Worm (Caenorhabditis elegans) whole organism, young adult: ENCODE results near the gene tbc-20.

ENCODE experiments used
- D2030.7 ChIP-seq: fragments of 200-800 bp; sonication (Bioruptor generic); IDR thresholded peaks from 2 replicates; pipeline ENCODE4 v1.3.6; 2022; ENCODE audit warnings: missing genetic modification reagents, missing genetic modification characterization, missing compliant biosample characterization
- F33H1.4 ChIP-seq: fragments of 200-800 bp; sonication (Bioruptor generic); IDR thresholded peaks from 2 replicates; pipeline ENCODE4 v1.3.6; 2022; ENCODE audit warnings: missing genetic modification reagents, missing genetic modification characterization, missing compliant biosample characterization
- F39B2.1 ChIP-seq: fragments of 200-800 bp; sonication (Bioruptor generic); IDR thresholded peaks from 2 replicates; pipeline ENCODE4 v1.3.6; 2022; ENCODE audit warnings: missing genetic modification reagents, missing genetic modification characterization, missing compliant biosample characterization
- Y53F4B.3 ChIP-seq: fragments of 200-800 bp; sonication (Bioruptor generic); IDR thresholded peaks from 2 replicates; pipeline ENCODE4 v1.3.6; 2022; ENCODE audit warnings: missing genetic modification reagents, missing genetic modification characterization, missing compliant biosample characterization
- Y53G8AR.9 ChIP-seq: fragments of 200-800 bp; sonication (Bioruptor generic); conservative IDR thresholded peaks from 2 replicates; pipeline ENCODE4 v1.3.6; 2022; ENCODE audit warnings: missing genetic modification reagents, missing genetic modification characterization, missing compliant biosample characterization
- Y67H2A.10 ChIP-seq: fragments of 200-800 bp; sonication (Bioruptor generic); conservative IDR thresholded peaks from 2 replicates; pipeline ENCODE4 v1.3.6; 2022; ENCODE audit warnings: missing genetic modification reagents, missing genetic modification characterization, missing compliant biosample characterization
- Y79H2A.3 ChIP-seq: fragments of 200-800 bp; sonication (Bioruptor generic); conservative IDR thresholded peaks from 2 replicates; pipeline ENCODE4 v1.3.6; 2022; ENCODE audit warnings: missing genetic modification reagents, missing genetic modification characterization, missing compliant biosample characterization
- Y95B8A.8 ChIP-seq: fragments of 200-800 bp; sonication (Bioruptor generic); IDR thresholded peaks from 2 replicates; pipeline ENCODE4 v1.3.6; 2022; ENCODE audit warnings: missing genetic modification reagents, missing genetic modification characterization, missing compliant biosample characterization
- aptf-2 ChIP-seq: fragments of 200-800 bp; sonication (Bioruptor generic); conservative IDR thresholded peaks from 2 replicates; pipeline ENCODE4 v1.3.6; 2022; ENCODE audit warnings: missing genetic modification reagents, missing genetic modification characterization, missing compliant biosample characterization
- aptf-3 ChIP-seq: fragments of 200-800 bp; sonication (Bioruptor generic); IDR thresholded peaks from 2 replicates; pipeline ENCODE4 v1.3.6; 2022; ENCODE audit warnings: missing genetic modification characterization, missing compliant biosample characterization
- athp-1 ChIP-seq: sonication (generic microtip); optimal IDR thresholded peaks from 2 replicates; lab custom pipeline; 2017; ENCODE audit warnings: mild to moderate bottlenecking, missing genetic modification characterization, missing compliant biosample characterization
- attf-5 ChIP-seq: fragments of 200-800 bp; sonication (Bioruptor generic); optimal IDR thresholded peaks from 2 replicates; lab custom pipeline; 2018; ENCODE audit warnings: mild to moderate bottlenecking, missing genetic modification characterization, missing compliant biosample characterization
- cebp-2 ChIP-seq: fragments of 200-800 bp; sonication (Bioruptor generic); IDR thresholded peaks from 2 replicates; pipeline ENCODE4 v1.3.6; 2022; ENCODE audit warnings: missing genetic modification characterization, missing compliant biosample characterization
- ceh-27 ChIP-seq: fragments of 200-800 bp; sonication (Bioruptor generic); optimal IDR thresholded peaks from 2 replicates; lab custom pipeline; 2018; ENCODE audit warnings: mild to moderate bottlenecking, missing genetic modification characterization, moderate library complexity, missing compliant biosample characterization
- ceh-91 ChIP-seq: fragments of 200-800 bp; sonication (Bioruptor generic); IDR thresholded peaks from 2 replicates; pipeline ENCODE4 v1.3.6; 2022; ENCODE audit warnings: missing genetic modification reagents, missing genetic modification characterization, missing compliant biosample characterization
- die-1 ChIP-seq: sonication (generic microtip); optimal IDR thresholded peaks from 2 replicates; lab custom pipeline; 2016; ENCODE audit warnings: missing genotype, mild to moderate bottlenecking, missing genetic modification characterization, missing compliant biosample characterization
- dpff-1 ChIP-seq: sonication (generic microtip); optimal IDR thresholded peaks from 2 replicates; lab custom pipeline; 2017; ENCODE audit warnings: mild to moderate bottlenecking, missing genetic modification characterization, missing compliant biosample characterization
- efl-1 ChIP-seq: fragments of 150-350 bp; optimal IDR thresholded peaks from 2 replicates; lab custom pipeline; 2014; ENCODE audit warnings: missing biosample characterization, missing genetic modification reagents, missing genetic modification characterization
- egl-44 ChIP-seq: fragments of 200-800 bp; sonication (Bioruptor generic); IDR thresholded peaks from 2 replicates; pipeline ENCODE4 v1.3.6; 2022; ENCODE audit warnings: missing genetic modification reagents, missing genetic modification characterization, missing compliant biosample characterization
- gei-17 ChIP-seq: fragments of 200-800 bp; sonication (Bioruptor generic); optimal IDR thresholded peaks from 2 replicates; lab custom pipeline; 2018; ENCODE audit warnings: mild to moderate bottlenecking, missing genetic modification characterization, missing compliant biosample characterization
- hlh-12 ChIP-seq: sonication (generic microtip); optimal IDR thresholded peaks from 2 replicates; lab custom pipeline; 2016; ENCODE audit warnings: missing genetic modification characterization, missing compliant biosample characterization
- hmg-1.2 ChIP-seq: fragments of 200-800 bp; sonication (Bioruptor generic); IDR thresholded peaks from 2 replicates; pipeline ENCODE4 v1.3.6; 2022; ENCODE audit warnings: missing genetic modification reagents, missing genetic modification characterization, missing compliant biosample characterization
- hmg-20 ChIP-seq: fragments of 200-800 bp; sonication (Bioruptor generic); IDR thresholded peaks from 2 replicates; pipeline ENCODE4 v1.3.6; 2022; ENCODE audit warnings: missing genetic modification reagents, missing genetic modification characterization, missing compliant biosample characterization
- lag-1 ChIP-seq: fragments of 200-800 bp; sonication (Bioruptor generic); IDR thresholded peaks from 2 replicates; pipeline ENCODE4 v1.3.6; 2022; ENCODE audit warnings: missing genetic modification reagents, missing genetic modification characterization, missing compliant biosample characterization
- lin-26 ChIP-seq: fragments of 200-800 bp; sonication (Bioruptor generic); IDR thresholded peaks from 2 replicates; pipeline ENCODE4 v1.3.6; 2022; ENCODE audit warnings: missing genetic modification reagents, missing genetic modification characterization, missing compliant biosample characterization
- lin-40 ChIP-seq: sonication (generic microtip); optimal IDR thresholded peaks from 2 replicates; lab custom pipeline; 2016; ENCODE audit warnings: missing genetic modification characterization, mild to moderate bottlenecking, missing compliant biosample characterization, missing genotype, missing genetic modification reagents
- lir-1 ChIP-seq: fragments of 200-800 bp; sonication (Bioruptor generic); conservative IDR thresholded peaks from 2 replicates; pipeline ENCODE4 v1.3.6; 2022; ENCODE audit warnings: missing genetic modification reagents, missing genetic modification characterization, missing compliant biosample characterization
- madf-6 ChIP-seq: fragments of 200-800 bp; sonication (Bioruptor generic); IDR thresholded peaks from 2 replicates; pipeline ENCODE4 v1.3.6; 2022; ENCODE audit warnings: missing genetic modification reagents, missing genetic modification characterization, missing compliant biosample characterization
- mes-4 ChIP-seq: sonication (generic microtip); optimal IDR thresholded peaks from 2 replicates; lab custom pipeline; 2016; ENCODE audit warnings: missing genotype, missing genetic modification characterization, missing compliant biosample characterization
- nfya-1 ChIP-seq: sonication (generic microtip); optimal IDR thresholded peaks from 2 replicates; lab custom pipeline; 2017; ENCODE audit warnings: antibody characterized with exemption, missing compliant biosample characterization, missing genetic modification characterization, borderline replicate concordance; ENCODE audit not compliant: insufficient read depth
- nhr-120 ChIP-seq: fragments of 200-800 bp; sonication (Bioruptor generic); IDR thresholded peaks from 2 replicates; pipeline ENCODE4 v1.3.6; 2022; ENCODE audit warnings: missing genetic modification characterization, missing compliant biosample characterization
- nhr-179 ChIP-seq: sonication (generic microtip); optimal IDR thresholded peaks from 2 replicates; lab custom pipeline; 2016; ENCODE audit warnings: mild to moderate bottlenecking, missing genetic modification characterization, missing compliant biosample characterization
- nhr-27 ChIP-seq: fragments of 200-800 bp; sonication (Bioruptor generic); optimal IDR thresholded peaks from 2 replicates; lab custom pipeline; 2018; ENCODE audit warnings: mild to moderate bottlenecking, missing genetic modification characterization, moderate library complexity, missing compliant biosample characterization
- nhr-80 ChIP-seq: sonication (generic microtip); optimal IDR thresholded peaks from 2 replicates; lab custom pipeline; 2016; ENCODE audit warnings: missing genetic modification characterization, missing compliant biosample characterization
- nhr-90 ChIP-seq: sonication (generic microtip); optimal IDR thresholded peaks from 2 replicates; lab custom pipeline; 2016; ENCODE audit warnings: missing genotype, mild to moderate bottlenecking, missing genetic modification characterization, missing compliant biosample characterization
- pbrm-1 ChIP-seq: fragments of 200-800 bp; sonication (Bioruptor generic); IDR thresholded peaks from 2 replicates; pipeline ENCODE4 v1.3.6; 2022; ENCODE audit warnings: missing genetic modification reagents, missing genetic modification characterization, missing compliant biosample characterization
- rpc-1 ChIP-seq, 2 experiments: fragments of 150-350 bp in 1 of 2; sonication (generic microtip) in 1 of 2; optimal IDR thresholded peaks; 2 replicates each; lab custom pipeline; 2014 to 2018; ENCODE audit warnings: missing biosample characterization in 1 of 2, missing genetic modification characterization in 1 of 2, missing genetic modification reagents in 1 of 2, missing genotype in 1 of 2
- snpc-3.4 ChIP-seq: sonication (generic microtip); optimal IDR thresholded peaks from 2 replicates; lab custom pipeline; 2017; ENCODE audit warnings: missing genetic modification characterization, mild to moderate bottlenecking, missing compliant biosample characterization, antibody characterized with exemption, moderate library complexity, missing genotype, missing genetic modification reagents
- snpc-4 ChIP-seq, 5 experiments: fragments of 150-350 bp in 1 of 5; sonication (generic microtip) in 4 of 5; optimal IDR thresholded peaks; 2 replicates each; lab custom pipeline; 2014 to 2018; ENCODE audit warnings: missing genetic modification characterization in 5 of 5, missing biosample characterization in 3 of 5, antibody characterized with exemption in 2 of 5, mild to moderate bottlenecking in 2 of 5, missing compliant biosample characterization in 2 of 5, missing genotype in 2 of 5, moderate library complexity in 2 of 5, missing genetic modification reagents in 1 of 5
- sptf-2 ChIP-seq: fragments of 200-800 bp; sonication (Bioruptor generic); optimal IDR thresholded peaks from 2 replicates; lab custom pipeline; 2018; ENCODE audit warnings: mild to moderate bottlenecking, missing genetic modification characterization, missing compliant biosample characterization
- zfh-2 ChIP-seq: fragments of 200-800 bp; sonication (Bioruptor generic); conservative IDR thresholded peaks from 2 replicates; pipeline ENCODE4 v1.3.6; 2022; ENCODE audit warnings: missing genetic modification reagents, missing genetic modification characterization, missing compliant biosample characterization
- ztf-18 ChIP-seq: sonication (generic microtip); optimal IDR thresholded peaks from 2 replicates; lab custom pipeline; 2016; ENCODE audit warnings: missing genotype, mild to moderate bottlenecking, missing genetic modification characterization, missing compliant biosample characterization
- ztf-26 ChIP-seq: sonication (generic microtip); optimal IDR thresholded peaks from 2 replicates; lab custom pipeline; 2017; ENCODE audit warnings: missing genetic modification characterization, missing compliant biosample characterization

Gene tbc-20

DNA sequence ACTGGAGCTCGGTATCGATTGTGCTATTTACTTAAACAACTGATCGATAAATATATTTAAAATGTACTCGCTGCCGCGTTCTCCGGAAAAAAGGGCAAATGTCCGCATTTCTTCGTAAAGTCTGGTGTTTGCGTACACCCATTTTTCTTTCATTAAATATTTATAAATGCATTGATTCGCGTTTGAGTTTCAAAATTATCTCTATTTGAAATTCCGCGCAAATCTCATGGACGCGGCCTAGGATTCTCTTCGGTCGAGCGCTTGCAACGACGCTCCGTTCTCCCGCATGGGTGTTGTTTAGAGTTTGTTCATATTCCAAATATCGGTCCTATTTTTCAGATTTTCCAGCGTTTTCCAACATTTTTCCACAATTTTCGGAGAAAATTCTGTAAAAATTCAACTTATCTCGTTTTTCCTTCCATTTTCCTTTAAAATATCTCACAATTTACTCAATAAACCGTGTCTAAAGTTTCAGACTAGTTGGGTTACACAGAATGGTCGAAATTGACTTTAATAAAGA lies 3.3 kb upstream of the tbc-20 start, which contains the start of gene eif-3.B (continued):
- 0 out of 2 replicates have a peak, but pooled peaks have one; percentile 30 for TF ChIP-seq Y67H2A.10 (GFP tag; lab: Robert Waterston, UW)
- TF ChIP-seq Y53G8AR.9, result 0 out of 2 replicates have a peak, but pooled peaks have one; percentile 45
- no peak for TF ChIP-seq nhr-27 (tag; lab: Kevin White, UChicago)
- no peak for TF ChIP-seq F39B2.1 (GFP tag; lab: Robert Waterston, UW)
- TF ChIP-seq D2030.7 (GFP tag; lab: Robert Waterston, UW), result peak; percentile 80
- TF ChIP-seq madf-6 (GFP tag; lab: Robert Waterston, UW), result peak; percentile 79
- TF ChIP-seq lir-1 (GFP tag; lab: Robert Waterston, UW), result peak; percentile 75
- peak; percentile 62; the same call in 1 of the 2 replicates for TF ChIP-seq aptf-2 (GFP tag; lab: Robert Waterston, UW)
- TF ChIP-seq nhr-179 (tag; lab: Kevin White, UChicago), result no peak
- TF ChIP-seq attf-5 (GFP tag; lab: Kevin White, UChicago), result peak; percentile 95

DNA sequence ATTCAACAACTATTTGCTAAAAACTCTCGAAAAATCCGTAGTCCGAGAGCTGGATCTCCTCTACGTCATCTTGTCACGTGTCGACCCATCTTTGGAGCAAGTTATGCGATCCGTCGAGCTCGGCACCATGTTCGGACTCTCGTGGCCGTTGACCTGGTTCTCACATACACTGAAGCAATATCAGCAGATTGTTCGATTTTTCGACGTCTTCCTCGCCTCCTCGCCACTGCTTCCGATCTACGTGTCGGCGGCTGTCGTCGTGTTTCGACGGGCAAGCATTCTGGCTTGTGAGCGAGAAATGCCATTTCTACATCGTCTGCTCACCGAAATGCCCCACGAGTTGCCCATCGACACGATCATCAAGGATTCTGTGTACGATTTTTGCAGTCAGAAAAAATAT lies 1.1 kb downstream of the tbc-20 start:
- peak; percentile 56 for TF ChIP-seq zfh-2 (GFP tag; lab: Robert Waterston, UW)
- TF ChIP-seq ztf-18, result no peak
- 0 out of 2 replicates have a peak, but pooled peaks have one; percentile 16 for TF ChIP-seq madf-6 (GFP tag; lab: Robert Waterston, UW)
- TF ChIP-seq F33H1.4, result no peak

DNA sequence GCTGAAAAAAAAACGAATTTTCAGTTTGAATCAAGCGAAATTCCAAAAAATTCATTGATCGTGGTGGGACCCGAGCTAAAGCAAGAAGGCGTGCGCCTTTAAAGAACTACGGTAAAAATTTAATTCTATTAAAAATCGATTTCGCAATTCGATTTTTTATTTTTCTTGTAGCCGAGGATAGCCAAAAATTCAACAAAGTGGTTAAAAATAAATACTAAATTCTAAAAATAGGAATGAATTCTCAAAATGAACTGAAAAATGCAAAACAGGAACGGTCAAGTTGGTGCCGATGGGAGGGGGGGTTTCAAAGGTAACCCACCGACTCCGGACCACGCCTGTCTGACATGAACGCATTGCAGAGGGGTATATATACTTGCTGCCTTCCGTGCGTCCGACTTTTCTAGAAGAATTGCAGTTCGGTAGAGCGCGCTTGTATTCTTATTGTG lies 2.8 kb downstream of the tbc-20 start:
- TF ChIP-seq nhr-179 (tag; lab: Kevin White, UChicago) (no peak), nhr-80 (no peak), pbrm-1 (GFP tag; lab: Robert Waterston, UW) (0 out of 2 replicates have a peak, but pooled peaks have one; percentile 34), ztf-26 (tag; lab: Kevin White, UChicago) (peak; percentile 36), Y95B8A.8 (GFP tag; lab: Robert Waterston, UW) (no peak), Y53F4B.3 (GFP tag; lab: Robert Waterston, UW) (no peak), die-1 (tag; lab: Kevin White, UChicago) (no peak), rpc-1 (optimal IDR thresholded peaks at IDR 0.05; lab: Kevin White, UChicago) (peak; percentile 57), rpc-1 (tag; optimal IDR thresholded peaks at IDR 0.05; lab: Kevin White, UChicago) (peak; percentile 48), ceh-27 (GFP tag; lab: Kevin White, UChicago) (peak; percentile 29), lag-1 (GFP tag; lab: Robert Waterston, UW) (no peak), mes-4 (tag; lab: Kevin White, UChicago) (no peak), ceh-91 (GFP tag; lab: Robert Waterston, UW) (no peak), sptf-2 (GFP tag; lab: Kevin White, UChicago) (no peak), hlh-12 (tag; lab: Kevin White, UChicago) (no peak), nhr-120 (GFP tag; lab: Robert Waterston, UW) (no peak), cebp-2 (no peak), lin-26 (GFP tag; lab: Robert Waterston, UW) (no peak), efl-1 (GFP tag; lab: Kevin White, UChicago) (no peak), athp-1 (tag; lab: Kevin White, UChicago) (no peak), Y79H2A.3 (GFP tag; lab: Robert Waterston, UW) (no peak), F39B2.1 (GFP tag; lab: Robert Waterston, UW) (no peak), D2030.7 (GFP tag; lab: Robert Waterston, UW) (peak; percentile 52; the same call in 1 of the 2 replicates), nfya-1 (tag; lab: Kevin White, UChicago) (no peak), nhr-90 (tag; lab: Kevin White, UChicago) (no peak), gei-17 (GFP tag; lab: Kevin White, UChicago) (peak; percentile 50), hmg-1.2 (GFP tag; lab: Robert Waterston, UW) (peak; percentile 43; the same call in 1 of the 2 replicates), F33H1.4 (peak; percentile 88), lin-40 (peak; percentile 69), aptf-3 (GFP tag; lab: Robert Waterston, UW) (no peak), snpc-3.4 (tag; lab: Kevin White, UChicago) (no peak), egl-44 (GFP tag; lab: Robert Waterston, UW) (no peak), hmg-20 (no peak), snpc-4 (GFP tag; optimal IDR thresholded peaks at IDR 0.05; lab: Kevin White, UChicago) (peak; percentile 95), snpc-4 (tag; optimal IDR thresholded peaks at IDR 0.05; lab: Kevin White, UChicago) (peak; percentile 94 to 98 (median 98)), dpff-1 (no peak)
